Worm (Caenorhabditis elegans) whole organism, mixed stage, embryonic: Measurements from ENCODE around the gene F13A7.14.

ENCODE experiments used
- bed-3 ChIP-seq: fragments of 200-800 bp; sonication (Bioruptor generic); optimal IDR thresholded peaks from 3 replicates; lab custom pipeline; 2018; ENCODE audit warnings: mild to moderate bottlenecking, missing genetic modification characterization, moderate library complexity, missing compliant biosample characterization
- drap-1 ChIP-seq: fragments of 200-800 bp; sonication (Bioruptor generic); optimal IDR thresholded peaks from 3 replicates; lab custom pipeline; 2018; ENCODE audit warnings: mild to moderate bottlenecking, missing genetic modification characterization, missing compliant biosample characterization
- elt-1 ChIP-seq: sonication (generic microtip); optimal IDR thresholded peaks from 2 replicates; lab custom pipeline; 2017; ENCODE audit warnings: missing genetic modification characterization, mild to moderate bottlenecking, missing compliant biosample characterization, antibody characterized with exemption, moderate library complexity, borderline replicate concordance; ENCODE audit not compliant: insufficient read depth
- lsy-2 ChIP-seq: fragments of 150-350 bp; optimal IDR thresholded peaks from 2 replicates; lab custom pipeline; 2014; ENCODE audit warnings: missing biosample characterization, missing genetic modification characterization
- unc-62 ChIP-seq: fragments of 150-350 bp; optimal IDR thresholded peaks from 2 replicates; lab custom pipeline; 2014; ENCODE audit warnings: missing biosample characterization, missing genetic modification reagents, missing genetic modification characterization
- ztf-11 ChIP-seq: fragments of 150-350 bp; optimal IDR thresholded peaks from 2 replicates; lab custom pipeline; 2014; ENCODE audit warnings: missing biosample characterization, missing genetic modification characterization

- TF ChIP-seq lsy-2 (no peak), bed-3 (no peak), elt-1 (tag; lab: Kevin White, UChicago) (no peak), unc-62 (GFP tag; lab: Kevin White, UChicago) (no peak), ztf-11 (tag; lab: Kevin White, UChicago) (no peak), drap-1 (GFP tag; lab: Kevin White, UChicago) (no peak)
Observed at ce11 chrV:16406357-16406756, 4.7 kb downstream of the F13A7.14 start.
